Worm (Caenorhabditis elegans) whole organism, L1 larva: ENCODE measurements around the gene dyf-18.

Source experiments
- aha-1 ChIP-seq: fragments of 150-350 bp; optimal IDR thresholded peaks from 2 replicates; lab custom pipeline; 2014; ENCODE audit warnings: missing biosample characterization, missing genetic modification characterization
- aly-2 ChIP-seq: fragments of 150-350 bp; optimal IDR thresholded peaks from 2 replicates; lab custom pipeline; 2014; ENCODE audit warnings: missing biosample characterization, missing genetic modification characterization
- efl-1 ChIP-seq, 4 experiments: fragments of 150-350 bp; optimal IDR thresholded peaks in 3 of 4; peaks in 1 of 4; 1 replicate in 1 of 4; 2 replicates in 3 of 4; lab custom pipeline; 2014; ENCODE audit warnings: missing biosample characterization in 2 of 4, missing genetic modification characterization in 2 of 4, missing genetic modification reagents in 2 of 4
- elt-3 ChIP-seq, 6 experiments: fragments of 150-350 bp in 1 of 6; sonication (generic microtip); optimal IDR thresholded peaks; 2 replicates each; lab custom pipeline; 2017 to 2018; ENCODE audit warnings: missing biosample characterization in 6 of 6, missing genetic modification characterization in 6 of 6, inconsistent platforms in 1 of 6
- ets-5 ChIP-seq: fragments of 200-800 bp; sonication (Bioruptor generic); IDR thresholded peaks from 2 replicates; pipeline ENCODE4 v1.3.6; 2022; ENCODE audit warnings: missing genetic modification characterization, missing compliant biosample characterization
- jun-1 ChIP-seq: fragments of 150-350 bp; optimal IDR thresholded peaks from 2 replicates; lab custom pipeline; 2014; ENCODE audit warnings: missing biosample characterization, missing genetic modification reagents, missing genetic modification characterization
- nhr-19 ChIP-seq: fragments of 200-800 bp; sonication (Bioruptor generic); conservative IDR thresholded peaks from 2 replicates; pipeline ENCODE4 v1.3.6; 2022; ENCODE audit warnings: missing genetic modification characterization, missing compliant biosample characterization
- nhr-237 ChIP-seq: fragments of 150-350 bp; optimal IDR thresholded peaks from 2 replicates; lab custom pipeline; 2014; ENCODE audit warnings: missing biosample characterization, missing genetic modification characterization
- nhr-84 ChIP-seq: sonication (generic microtip); optimal IDR thresholded peaks from 2 replicates; lab custom pipeline; 2017; ENCODE audit warnings: missing biosample characterization, missing genetic modification characterization
- nhr-90 ChIP-seq: sonication (generic microtip); optimal IDR thresholded peaks from 2 replicates; lab custom pipeline; 2016; ENCODE audit warnings: mild to moderate bottlenecking, missing genetic modification characterization, missing compliant biosample characterization; ENCODE audit not compliant: poor library complexity
- pax-3 ChIP-seq: fragments of 200-800 bp; sonication (Bioruptor generic); optimal IDR thresholded peaks from 2 replicates; lab custom pipeline; 2018; ENCODE audit warnings: mild to moderate bottlenecking, missing genetic modification characterization, moderate library complexity, missing compliant biosample characterization
- unc-130 ChIP-seq: fragments of 150-350 bp; optimal IDR thresholded peaks from 2 replicates; lab custom pipeline; 2017; ENCODE audit warnings: missing biosample characterization, missing genetic modification characterization, inconsistent platforms

DNA sequence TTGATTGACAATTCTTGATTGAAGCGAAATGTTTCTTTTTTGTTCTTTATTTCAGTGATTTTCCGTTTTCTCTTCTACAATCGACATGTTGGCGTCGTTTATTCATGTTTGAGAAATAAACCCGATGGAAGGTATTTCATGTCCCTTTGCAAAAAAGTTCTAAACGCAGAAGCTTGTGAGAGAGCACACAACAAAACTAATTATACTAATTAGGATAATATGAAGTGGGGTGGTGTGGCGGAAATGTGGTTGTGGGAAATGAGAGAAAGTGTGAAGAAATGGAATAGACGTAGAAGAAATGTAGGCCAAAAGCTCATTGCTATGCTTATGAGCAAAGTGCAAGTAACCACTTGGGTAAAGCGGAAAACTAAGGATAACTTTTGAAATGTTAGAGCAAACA lies 18.1 kb downstream of the dyf-18 start:
- no peak for TF ChIP-seq aly-2 (tag; lab: Kevin White, UChicago)
- no peak for TF ChIP-seq aha-1 (tag; lab: Kevin White, UChicago)
- TF ChIP-seq efl-1 (optimal IDR thresholded peaks at IDR 0.05; lab: Kevin White, UChicago) = no peak
- TF ChIP-seq efl-1 (GFP tag; optimal IDR thresholded peaks at IDR 0.05 in 1 of 2; lab: Kevin White, UChicago) = no peak
- no peak for TF ChIP-seq jun-1 (tag; lab: Kevin White, UChicago)
- no peak for TF ChIP-seq pax-3 (tag; lab: Kevin White, UChicago)
- TF ChIP-seq elt-3 (tag; optimal IDR thresholded peaks at IDR 0.05; lab: Kevin White, UChicago) = no peak
- no peak for TF ChIP-seq nhr-90 (tag; lab: Kevin White, UChicago)
- TF ChIP-seq nhr-19 (GFP tag; lab: Robert Waterston, UW) = no peak
- no peak for TF ChIP-seq nhr-84 (tag; lab: Kevin White, UChicago)
- TF ChIP-seq unc-130 (tag; lab: Kevin White, UChicago) = no peak
- no peak for TF ChIP-seq ets-5 (GFP tag; lab: Robert Waterston, UW)
- no peak for TF ChIP-seq nhr-237 (tag; lab: Kevin White, UChicago)
